Fruit fly (Drosophila melanogaster) whole organism, wandering third instar larva: ENCODE measurements around the gene mei-41.

ENCODE experiments used
- Abd-B ChIP-seq: fragments of >200 bp; optimal IDR thresholded peaks from 2 replicates; lab custom pipeline; 2017; ENCODE audit warnings: missing biosample characterization, missing genetic modification characterization
- CG32264 ChIP-seq: fragments of 200-800 bp; sonication (Bioruptor generic); optimal IDR thresholded peaks from 2 replicates; lab custom pipeline; 2016; ENCODE audit warnings: missing biosample characterization, missing genetic modification characterization
- CG9705 ChIP-seq: fragments of 200-800 bp; sonication (Bioruptor generic); optimal IDR thresholded peaks from 2 replicates; lab custom pipeline; 2018; ENCODE audit warnings: missing biosample characterization, mild to moderate bottlenecking, missing genetic modification characterization
- CrebA ChIP-seq: fragments of 200-800 bp; sonication (Bioruptor generic); optimal IDR thresholded peaks from 2 replicates; lab custom pipeline; 2016; ENCODE audit warnings: missing biosample characterization, mild to moderate bottlenecking, missing genetic modification characterization, borderline replicate concordance
- Dfd ChIP-seq: fragments of >200 bp; optimal IDR thresholded peaks from 2 replicates; lab custom pipeline; 2017; ENCODE audit warnings: missing biosample characterization, missing genetic modification characterization
- Dif ChIP-seq: fragments of 200-275, 200-300 bp; sonication (Bioruptor generic); optimal IDR thresholded peaks from 2 replicates; lab custom pipeline; 2018; ENCODE audit warnings: missing biosample characterization, missing genetic modification characterization; ENCODE audit not compliant: partially characterized antibody
- GATAd ChIP-seq: sonication (Bioruptor generic); optimal IDR thresholded peaks from 2 replicates; lab custom pipeline; 2016; ENCODE audit warnings: missing biosample characterization, missing genetic modification characterization
- HLH106 ChIP-seq: fragments of 200-800 bp; optimal IDR thresholded peaks from 3 replicates; lab custom pipeline; 2019; ENCODE audit warnings: missing biosample characterization, mild to moderate bottlenecking, missing genetic modification characterization, moderate library complexity
- Hnf4 ChIP-seq: fragments of 200-800 bp; sonication (Bioruptor generic); optimal IDR thresholded peaks from 2 replicates; lab custom pipeline; 2016; ENCODE audit warnings: missing biosample characterization, mild to moderate bottlenecking, missing genetic modification characterization
- Hr78 ChIP-seq: fragments of >200 bp; optimal IDR thresholded peaks from 2 replicates; lab custom pipeline; 2017; ENCODE audit warnings: missing biosample characterization, missing genetic modification characterization
- Hr83 ChIP-seq: fragments of 200-300 bp; sonication (Bioruptor generic); optimal IDR thresholded peaks from 2 replicates; lab custom pipeline; 2016; ENCODE audit warnings: missing biosample characterization, mild to moderate bottlenecking, missing genetic modification characterization, moderate library complexity; ENCODE audit not compliant: poor library complexity, severe bottlenecking
- Jra ChIP-seq: sonication (Bioruptor generic); optimal IDR thresholded peaks from 2 replicates; lab custom pipeline; 2016; ENCODE audit warnings: missing biosample characterization, missing genetic modification characterization
- Mio ChIP-seq: sonication (Bioruptor generic); optimal IDR thresholded peaks from 2 replicates; lab custom pipeline; 2016; ENCODE audit warnings: missing biosample characterization, missing genetic modification characterization
- Myc ChIP-seq: fragments of >200 bp; optimal IDR thresholded peaks from 2 replicates; lab custom pipeline; 2017
- N ChIP-seq: fragments of >200 bp; optimal IDR thresholded peaks from 2 replicates; lab custom pipeline; 2018; ENCODE audit warnings: missing biosample characterization, missing external identifiers, missing genetic modification characterization
- OdsH ChIP-seq: fragments of 200-800 bp; sonication (Bioruptor generic); optimal IDR thresholded peaks from 2 replicates; lab custom pipeline; 2016; ENCODE audit warnings: missing biosample characterization, mild to moderate bottlenecking, missing genetic modification characterization
- Rel ChIP-seq, 2 experiments: fragments of 200-800 bp; sonication (Bioruptor generic) in 1 of 2; optimal IDR thresholded peaks; 2 replicates in 1 of 2; 3 replicates in 1 of 2; lab custom pipeline; 2016 to 2019; ENCODE audit warnings: mild to moderate bottlenecking in 2 of 2, missing biosample characterization in 2 of 2, missing genetic modification characterization in 2 of 2, moderate library complexity in 1 of 2
- Sp1 ChIP-seq: fragments of 200-800 bp; sonication (Bioruptor generic); optimal IDR thresholded peaks from 3 replicates; lab custom pipeline; 2019; ENCODE audit warnings: missing biosample characterization, mild to moderate bottlenecking, missing genetic modification characterization, moderate library complexity
- Vsx2 ChIP-seq: fragments of 200-300, 225-300 bp; sonication (Bioruptor generic); optimal IDR thresholded peaks from 2 replicates; lab custom pipeline; 2018; ENCODE audit warnings: missing biosample characterization, missing genetic modification characterization; ENCODE audit not compliant: partially characterized antibody
- br ChIP-seq: fragments of 200-800 bp; sonication (Bioruptor generic); optimal IDR thresholded peaks from 2 replicates; lab custom pipeline; 2016; ENCODE audit warnings: missing biosample characterization, missing genetic modification characterization
- brk ChIP-seq: fragments of 200-800 bp; sonication (Bioruptor generic); optimal IDR thresholded peaks from 2 replicates; lab custom pipeline; 2016; ENCODE audit warnings: missing biosample characterization, mild to moderate bottlenecking, missing genetic modification characterization
- dl ChIP-seq, 2 experiments: fragments of 175-275, 200-275 bp in 1 of 2; fragments of 200-275 bp in 1 of 2; sonication (Bioruptor generic); optimal IDR thresholded peaks; lab custom pipeline; 2018; ENCODE audit warnings: mild to moderate bottlenecking in 2 of 2, missing biosample characterization in 2 of 2, missing genetic modification characterization in 2 of 2, moderate library complexity in 2 of 2; ENCODE audit not compliant: partially characterized antibody in 2 of 2, insufficient read depth in 1 of 2
- dmrt93B ChIP-seq: fragments of 200-800 bp; sonication (Bioruptor generic); optimal IDR thresholded peaks from 2 replicates; lab custom pipeline; 2018; ENCODE audit warnings: missing biosample characterization, mild to moderate bottlenecking, missing genetic modification characterization
- dsf ChIP-seq: sonication (Bioruptor generic); optimal IDR thresholded peaks from 2 replicates; lab custom pipeline; 2016; ENCODE audit warnings: missing biosample characterization, missing genetic modification characterization, borderline replicate concordance
- ey ChIP-seq: fragments of 200-800 bp; sonication (Bioruptor generic); optimal IDR thresholded peaks from 2 replicates; lab custom pipeline; 2016; ENCODE audit warnings: missing biosample characterization, missing genetic modification characterization
- foxo ChIP-seq, 2 experiments: fragments of 200-800 bp; sonication (Bioruptor generic); optimal IDR thresholded peaks; 2 replicates in 1 of 2; 3 replicates in 1 of 2; lab custom pipeline; 2016 to 2017; ENCODE audit warnings: missing biosample characterization in 2 of 2, missing genetic modification characterization in 2 of 2
- fru ChIP-seq: fragments of 200-800 bp; sonication (Bioruptor generic); optimal IDR thresholded peaks from 3 replicates; lab custom pipeline; 2016; ENCODE audit warnings: missing biosample characterization, mild to moderate bottlenecking, missing genetic modification characterization
- h ChIP-seq: fragments of 200-800 bp; sonication (Bioruptor generic); optimal IDR thresholded peaks from 3 replicates; lab custom pipeline; 2016; ENCODE audit warnings: missing biosample characterization, mild to moderate bottlenecking, missing genetic modification characterization
- jim ChIP-seq: fragments of 175-275, 200-325 bp; sonication (Bioruptor generic); optimal IDR thresholded peaks from 2 replicates; lab custom pipeline; 2016; ENCODE audit warnings: missing biosample characterization, mild to moderate bottlenecking, missing genetic modification characterization
- lola ChIP-seq: fragments of >200 bp; optimal IDR thresholded peaks from 2 replicates; lab custom pipeline; 2017; ENCODE audit warnings: missing biosample characterization, missing genetic modification characterization
- pan ChIP-seq: fragments of >200 bp; optimal IDR thresholded peaks from 2 replicates; lab custom pipeline; 2017
- psq ChIP-seq: fragments of 200-800 bp; sonication (Bioruptor generic); optimal IDR thresholded peaks from 3 replicates; lab custom pipeline; 2017; ENCODE audit warnings: missing biosample characterization, mild to moderate bottlenecking, missing genetic modification characterization, moderate library complexity
- rgr ChIP-seq: fragments of 200-800 bp; sonication (Bioruptor generic); optimal IDR thresholded peaks from 3 replicates; lab custom pipeline; 2016; ENCODE audit warnings: missing biosample characterization, mild to moderate bottlenecking, missing genetic modification characterization
- sage ChIP-seq: fragments of 200-800 bp; sonication (Bioruptor generic); optimal IDR thresholded peaks from 2 replicates; lab custom pipeline; 2016; ENCODE audit warnings: missing biosample characterization, mild to moderate bottlenecking, missing genetic modification characterization
- sv ChIP-seq: fragments of 200-800 bp; sonication (Bioruptor generic); optimal IDR thresholded peaks from 3 replicates; lab custom pipeline; 2016; ENCODE audit warnings: missing biosample characterization, missing genetic modification characterization
- tai ChIP-seq: sonication (Bioruptor generic); optimal IDR thresholded peaks from 2 replicates; lab custom pipeline; 2016; ENCODE audit warnings: missing biosample characterization, missing genetic modification characterization
- usp ChIP-seq: fragments of >200 bp; optimal IDR thresholded peaks from 2 replicates; lab custom pipeline; 2017; ENCODE audit warnings: missing biosample characterization, missing genetic modification characterization
- woc ChIP-seq: sonication (Bioruptor generic); optimal IDR thresholded peaks from 2 replicates; lab custom pipeline; 2016; ENCODE audit warnings: missing biosample characterization, mild to moderate bottlenecking, missing genetic modification characterization

Gene mei-41

DNA sequence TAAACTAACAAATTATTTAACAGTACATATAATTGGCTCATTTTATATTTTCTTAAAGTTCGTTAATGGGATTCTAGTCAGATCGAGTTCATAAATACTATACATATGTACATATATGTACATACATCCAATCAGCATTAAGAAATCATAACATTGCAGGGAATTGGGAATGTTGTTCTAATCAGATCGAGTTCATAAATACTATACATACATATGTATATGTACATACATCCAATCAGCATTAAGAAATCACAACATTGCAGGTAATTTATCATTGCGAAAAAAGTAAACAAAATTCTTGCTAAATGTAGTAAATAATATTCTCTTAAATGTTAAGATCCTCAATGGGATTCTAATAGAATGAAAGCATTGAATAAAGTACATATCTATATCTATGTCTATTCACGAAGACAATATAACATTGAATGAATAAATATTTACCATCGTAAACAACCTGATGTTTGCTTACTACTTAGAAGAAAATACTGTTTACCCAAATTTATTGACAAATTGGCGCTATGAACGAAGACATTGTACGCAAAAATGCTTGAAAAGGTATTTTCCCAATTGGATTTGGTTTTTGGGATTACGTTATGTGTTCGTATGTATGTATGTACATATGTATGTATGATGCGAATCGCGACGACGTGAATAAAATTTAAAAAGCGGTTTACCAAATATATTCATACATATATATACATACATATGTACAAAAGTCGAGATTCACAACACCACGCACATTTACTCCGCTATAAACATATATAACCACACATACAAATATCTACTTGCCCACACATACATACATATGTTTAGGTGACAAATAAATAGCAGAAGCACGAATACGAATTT, 7.6 kb upstream of the mei-41 start:
- no peak for TF ChIP-seq CG32264 (GFP tag; lab: Kevin White, UChicago)
- peak; percentile 1 for TF ChIP-seq psq (GFP tag; lab: Kevin White, UChicago)
- peak; percentile 17 for TF ChIP-seq sage (GFP tag; lab: Kevin White, UChicago)
- no peak for TF ChIP-seq HLH106 (tag; lab: Kevin White, UChicago)
- TF ChIP-seq, all 38 proteins: peak for 2

- TF ChIP-seq N (GFP tag; lab: Kevin White, UChicago) (peak; percentile 78), rgr (peak; percentile 56), Hnf4 (GFP tag; lab: Kevin White, UChicago) (peak; percentile 50), Sp1 (peak; percentile 46), sv (GFP tag; lab: Kevin White, UChicago) (peak; percentile 59), woc (GFP tag; lab: Kevin White, UChicago) (peak; percentile 39), CG9705 (peak; percentile 50), Hr83 (GFP tag; lab: Kevin White, UChicago) (no peak), OdsH (no peak), dl (GFP tag; optimal IDR thresholded peaks at IDR 0.05; lab: Kevin White, UChicago; ENCODE audit: insufficient read depth in 1 of 2, partially characterized antibody in 2 of 2) (no peak), CrebA (GFP tag; lab: Kevin White, UChicago) (no peak), HLH106 (tag; lab: Kevin White, UChicago) (peak; percentile 78), Hr78 (GFP tag; lab: Kevin White, UChicago) (peak; percentile 63), brk (GFP tag; lab: Kevin White, UChicago) (no peak), fru (GFP tag; lab: Kevin White, UChicago) (peak; percentile 39), Dfd (GFP tag; lab: Kevin White, UChicago) (no peak), dsf (GFP tag; lab: Kevin White, UChicago) (no peak), Vsx2 (no peak), lola (peak; percentile 81), Mio (no peak), Abd-B (GFP tag; lab: Kevin White, UChicago) (no peak), Dif (GFP tag; lab: Kevin White, UChicago) (no peak), jim (GFP tag; lab: Kevin White, UChicago) (no peak), Jra (no peak), br (GFP tag; lab: Kevin White, UChicago) (peak; percentile 4), sage (GFP tag; lab: Kevin White, UChicago) (no peak), Rel (GFP tag; optimal IDR thresholded peaks at IDR 0.05; lab: Kevin White, UChicago) (no peak), Rel (tag; optimal IDR thresholded peaks at IDR 0.05; lab: Kevin White, UChicago) (no peak), foxo (GFP tag; optimal IDR thresholded peaks at IDR 0.05; lab: Kevin White, UChicago) (peak in 1 of 2 experiments; percentile 67), dmrt93B (GFP tag; lab: Kevin White, UChicago) (no peak), tai (GFP tag; lab: Kevin White, UChicago) (no peak), Myc (lab: Kevin White, UChicago) (no peak), usp (GFP tag; lab: Kevin White, UChicago) (no peak), psq (GFP tag; lab: Kevin White, UChicago) (peak; percentile 31), ey (GFP tag; lab: Kevin White, UChicago) (peak; percentile 41), pan (lab: Kevin White, UChicago) (no peak), GATAd (GFP tag; lab: Kevin White, UChicago) (no peak), h (GFP tag; lab: Kevin White, UChicago) (peak; percentile 34), CG32264 (GFP tag; lab: Kevin White, UChicago) (no peak)
Measured at dm6 chrX:16384843-16385726, 6.4 kb upstream of the mei-41 start, which contains the start of the genes CG9992 and CG4239. CG9992 (minus strand) TSS chrX:16384908. CG4239 (plus strand) TSS chrX:16385278.
